Worm (Caenorhabditis elegans) whole organism, midembryonic: Measurements from ENCODE around the gene ZK813.4.

Source experiments
- flt-1 ChIP-seq: fragments of 200-800 bp; sonication (Bioruptor generic); IDR thresholded peaks from 2 replicates; pipeline ENCODE4 v1.3.6; 2022; ENCODE audit warnings: missing genetic modification characterization, missing compliant biosample characterization
- klf-2 ChIP-seq: fragments of 200-800 bp; sonication (Bioruptor generic); conservative IDR thresholded peaks from 2 replicates; pipeline ENCODE4 v1.3.6; 2022; ENCODE audit warnings: missing genetic modification reagents, missing genetic modification characterization, missing compliant biosample characterization
- tab-1 ChIP-seq: fragments of 200-800 bp; sonication (Bioruptor generic); IDR thresholded peaks from 2 replicates; pipeline ENCODE4 v1.3.6; 2022; ENCODE audit warnings: missing genetic modification characterization, missing compliant biosample characterization
- ztf-23 ChIP-seq: fragments of 200-800 bp; sonication (Bioruptor generic); IDR thresholded peaks from 2 replicates; pipeline ENCODE4 v1.3.6; 2022; ENCODE audit warnings: missing genetic modification reagents, missing genetic modification characterization, missing compliant biosample characterization

DNA sequence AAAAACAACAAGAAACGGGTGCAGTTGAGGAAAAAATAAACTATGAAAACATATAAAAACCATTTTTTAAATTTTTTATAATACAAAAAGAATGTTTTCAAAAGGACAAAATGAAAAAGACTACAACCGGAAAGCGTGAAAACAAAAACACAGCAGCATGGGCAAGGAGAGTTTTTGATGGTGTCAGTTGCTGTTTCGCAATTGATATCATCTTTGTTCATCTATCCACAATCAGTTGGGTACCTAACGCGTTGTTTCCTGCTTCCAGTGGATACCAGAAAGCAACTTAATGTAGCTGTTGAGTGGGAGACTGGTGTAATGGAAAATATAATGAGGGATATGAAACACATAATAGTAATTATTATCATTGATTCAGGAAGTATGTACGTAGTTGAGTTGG lies 9.9 kb upstream of the ZK813.4 start:
- TF ChIP-seq flt-1 (no peak), ztf-23 (GFP tag; lab: Robert Waterston, UW) (no peak), tab-1 (no peak), klf-2 (GFP tag; lab: Robert Waterston, UW) (no peak)
